Fruit fly (Drosophila melanogaster): ENCODE measurements around the gene CG10237.
A peak's percentile ranks its signal among the peaks of the same experiment; 100 is the strongest.

Gene CG10237

DNA sequence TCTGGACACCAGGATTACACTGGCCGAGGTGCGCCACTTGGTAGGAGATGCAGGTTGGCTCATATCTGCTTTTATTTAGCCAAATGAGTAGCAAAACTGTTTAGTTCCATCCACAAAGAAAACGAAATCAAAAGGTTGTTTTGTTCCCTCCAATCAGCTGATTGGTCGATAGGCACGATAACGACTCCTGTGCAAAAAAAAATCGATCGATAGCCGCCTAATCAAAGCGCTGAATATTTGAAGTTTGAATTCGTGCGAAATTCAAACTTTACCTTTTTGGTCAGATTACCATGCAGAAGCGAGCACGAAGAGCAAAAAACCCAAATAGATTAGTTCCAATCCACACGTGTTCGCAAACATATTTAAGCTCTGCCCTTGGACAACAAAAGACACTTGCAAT lies 42.0 kb upstream of the CG10237 start, which contains the start of the genes CG10195 and CG13084:
Gene CG10195, minus strand, starts transcription at position 167 of the 400 bp plus-strand sequence.
Gene CG13084, plus strand, starts transcription at position 392 of the 400 bp plus-strand sequence.
- peak; percentile 80 for TF ChIP-seq Dp (GFP tag; optimal IDR thresholded peaks at IDR 0.05)
- TF ChIP-seq CG4820 (GFP tag; optimal IDR thresholded peaks at IDR 0.05), result no peak
- TF ChIP-seq CG32772 (GFP tag; IDR thresholded peaks at IDR 0.05), result no peak
- 0 out of 3 replicates have a peak, but pooled peaks have one; percentile 20 for TF ChIP-seq vnd (GFP tag; IDR thresholded peaks at IDR 0.05; ENCODE audit: partially characterized antibody)
- no peak for TF ChIP-seq stc (GFP tag; IDR thresholded peaks at IDR 0.05)
- no peak for TF ChIP-seq CG4854 (GFP tag; optimal IDR thresholded peaks at IDR 0.05)
- TF ChIP-seq Gug (GFP tag; IDR thresholded peaks at IDR 0.05), result no peak
- TF ChIP-seq gcm (GFP tag; optimal IDR thresholded peaks at IDR 0.05), result no peak
- peak; percentile 91 for TF ChIP-seq E2f2 (GFP tag; IDR thresholded peaks at IDR 0.05)
- TF ChIP-seq aop (GFP tag; IDR thresholded peaks at IDR 0.05), result no peak
- TF ChIP-seq Ada2b (GFP tag; IDR thresholded peaks at IDR 0.05), result no peak
- no peak for TF ChIP-seq CG7271 (tag; optimal IDR thresholded peaks at IDR 0.05)
- no peak for TF ChIP-seq CG8765 (GFP tag; IDR thresholded peaks at IDR 0.05)
- TF ChIP-seq sens-2 (GFP tag; IDR thresholded peaks at IDR 0.05), result no peak
- no peak for TF ChIP-seq CG10654 (GFP tag; optimal IDR thresholded peaks at IDR 0.05)
- peak; percentile 14 for TF ChIP-seq BEAF-32 (GFP tag; optimal IDR thresholded peaks at IDR 0.05)
- TF ChIP-seq gt (GFP tag; IDR thresholded peaks at IDR 0.05), result no peak
- no peak for TF ChIP-seq Ravus (GFP tag; IDR thresholded peaks at IDR 0.05)
- no peak for TF ChIP-seq BtbVII (GFP tag; optimal IDR thresholded peaks at IDR 0.05)
- no peak for TF ChIP-seq CG17829 (tag; optimal IDR thresholded peaks at IDR 0.05)
- TF ChIP-seq Dip2 (GFP tag; IDR thresholded peaks at IDR 0.05), result no peak
- TF ChIP-seq twi (tag; optimal IDR thresholded peaks at IDR 0.05), result no peak
- TF ChIP-seq Awh (GFP tag; IDR thresholded peaks at IDR 0.05), result no peak
- TF ChIP-seq CG8359 (GFP tag; optimal IDR thresholded peaks at IDR 0.05; ENCODE audit: borderline replicate concordance), result no peak
- no peak for TF ChIP-seq Eip74EF (GFP tag; optimal IDR thresholded peaks at IDR 0.05)
- TF ChIP-seq Dll (GFP tag; IDR thresholded peaks at IDR 0.05; ENCODE audit: partially characterized antibody), result peak; percentile 63; the same call in 3 of the 4 replicates
- no peak for TF ChIP-seq slou (GFP tag; optimal IDR thresholded peaks at IDR 0.05)
- TF ChIP-seq pzg (GFP tag; optimal IDR thresholded peaks at IDR 0.05), result peak; percentile 15
- TF ChIP-seq Mes4 (GFP tag; optimal IDR thresholded peaks at IDR 0.05), result no peak
- no peak for TF ChIP-seq CG18619 (GFP tag; optimal IDR thresholded peaks at IDR 0.05)
- no peak for TF ChIP-seq nau (GFP tag; optimal IDR thresholded peaks at IDR 0.05)
- TF ChIP-seq CG12744 (GFP tag; optimal IDR thresholded peaks at IDR 0.05), result no peak
- TF ChIP-seq cg (GFP tag; optimal IDR thresholded peaks at IDR 0.05), result no peak
- no peak for TF ChIP-seq Poxn (GFP tag; IDR thresholded peaks at IDR 0.05)
- no peak for TF ChIP-seq C15 (GFP tag; IDR thresholded peaks at IDR 0.05)
- no peak for TF ChIP-seq CG9876 (GFP tag; optimal IDR thresholded peaks at IDR 0.05)
- TF ChIP-seq emc (GFP tag; optimal IDR thresholded peaks at IDR 0.05), result no peak
- TF ChIP-seq lov (optimal IDR thresholded peaks at IDR 0.05), result no peak
- no peak for TF ChIP-seq lov (GFP tag; IDR thresholded peaks at IDR 0.05)
- TF ChIP-seq trh (GFP tag; optimal IDR thresholded peaks at IDR 0.05), result no peak
- no peak for TF ChIP-seq CG17186 (GFP tag; optimal IDR thresholded peaks at IDR 0.05)
- no peak for TF ChIP-seq CG7963 (GFP tag; IDR thresholded peaks at IDR 0.05; ENCODE audit: partially characterized antibody)
- no peak for TF ChIP-seq NFAT (GFP tag; IDR thresholded peaks at IDR 0.05)
- no peak for TF ChIP-seq CG10366 (GFP tag; IDR thresholded peaks at IDR 0.05)
- no peak for TF ChIP-seq Adf1 (GFP tag; IDR thresholded peaks at IDR 0.05)
- no peak for TF ChIP-seq CG3838 (GFP tag; optimal IDR thresholded peaks at IDR 0.05)
- no peak for TF ChIP-seq zf30C (GFP tag; optimal IDR thresholded peaks at IDR 0.05)
- TF ChIP-seq CG8089 (GFP tag; optimal IDR thresholded peaks at IDR 0.05), result no peak
- peak; percentile 53 for TF ChIP-seq CG2116 (GFP tag; optimal IDR thresholded peaks at IDR 0.05)
- no peak for TF ChIP-seq CG4282 (GFP tag; optimal IDR thresholded peaks at IDR 0.05)
- no peak for TF ChIP-seq CG42726 (GFP tag; IDR thresholded peaks at IDR 0.05; ENCODE audit: partially characterized antibody)
- peak; percentile 28; the same call in 1 of the 2 replicates for TF ChIP-seq amos (GFP tag; IDR thresholded peaks at IDR 0.05; ENCODE audit: partially characterized antibody)
